Fruit fly (Drosophila melanogaster): ENCODE measurements around the gene Cog4.
A peak's percentile ranks its signal among the peaks of the same experiment; 100 is the strongest.

Gene Cog4

dm6 chr2L:10474268-10474678, 14.1 kb downstream of the Cog4 start, which contains the start of gene RluA-1 (continued):
- peak; percentile 99 for TF ChIP-seq B-H1 (GFP tag; IDR thresholded peaks at IDR 0.05)
- TF ChIP-seq Asciz (GFP tag; optimal IDR thresholded peaks at IDR 0.05): peak; percentile 99
- peak; percentile 96 for TF ChIP-seq Lim3 (GFP tag; IDR thresholded peaks at IDR 0.05)
- peak; percentile 95 for TF ChIP-seq CG8290 (GFP tag; optimal IDR thresholded peaks at IDR 0.05)
- TF ChIP-seq CG8290 (tag; optimal IDR thresholded peaks at IDR 0.05): peak; percentile 95 to 98
- peak; percentile 99 for TF ChIP-seq CG10209 (GFP tag; optimal IDR thresholded peaks at IDR 0.05)
- peak; percentile 99 for TF ChIP-seq CG3281 (GFP tag; optimal IDR thresholded peaks at IDR 0.05)
- peak; percentile 97 for TF ChIP-seq CG7357 (GFP tag; IDR thresholded peaks at IDR 0.05)
- TF ChIP-seq Opbp (GFP tag; IDR thresholded peaks at IDR 0.05; ENCODE audit: partially characterized antibody): peak; percentile 70
- TF ChIP-seq D19B (GFP tag; optimal IDR thresholded peaks at IDR 0.05): peak; percentile 95
- TF ChIP-seq CG10462 (GFP tag; optimal IDR thresholded peaks at IDR 0.05): peak; percentile 99
- peak; percentile 98 for TF ChIP-seq CG18764 (GFP tag; optimal IDR thresholded peaks at IDR 0.05)
- TF ChIP-seq pum (GFP tag; optimal IDR thresholded peaks at IDR 0.05): peak; percentile 89
- peak; percentile 99 for TF ChIP-seq salm (tag; optimal IDR thresholded peaks at IDR 0.05)
- peak; percentile 97 for TF ChIP-seq CG31224 (GFP tag; IDR thresholded peaks at IDR 0.05)
- peak; percentile 99 for TF ChIP-seq CG11695 (GFP tag; IDR thresholded peaks at IDR 0.05)
- TF ChIP-seq CG8089 (GFP tag; optimal IDR thresholded peaks at IDR 0.05): peak; percentile 92
- TF ChIP-seq CG10267 (tag; optimal IDR thresholded peaks at IDR 0.05): peak; percentile 97
- peak; percentile 92 to 99 for TF ChIP-seq dpn (GFP tag; optimal IDR thresholded peaks at IDR 0.05)
- TF ChIP-seq CoRest (tag; optimal IDR thresholded peaks at IDR 0.05): peak; percentile 100
- TF ChIP-seq kni (GFP tag; optimal IDR thresholded peaks at IDR 0.05): peak; percentile 94
- no peak for TF ChIP-seq fru (optimal IDR thresholded peaks at IDR 0.05)
- TF ChIP-seq Jarid2 (GFP tag; optimal IDR thresholded peaks at IDR 0.05): peak; percentile 94
- TF ChIP-seq Poxn (GFP tag; IDR thresholded peaks at IDR 0.05): peak; percentile 92
- TF ChIP-seq sna (GFP tag; IDR thresholded peaks at IDR 0.05; ENCODE audit: partially characterized antibody): 0 out of 2 replicates have a peak, but pooled peaks have one; percentile 32
- TF ChIP-seq her (GFP tag; optimal IDR thresholded peaks at IDR 0.05): peak; percentile 83
- peak; percentile 98 for TF ChIP-seq klu (GFP tag; IDR thresholded peaks at IDR 0.05)
- peak; percentile 98 for TF ChIP-seq chn (GFP tag; optimal IDR thresholded peaks at IDR 0.05)
- TF ChIP-seq CG15011 (GFP tag; optimal IDR thresholded peaks at IDR 0.05): peak; percentile 98
- peak; percentile 100 for TF ChIP-seq Awh (GFP tag; IDR thresholded peaks at IDR 0.05)
- TF ChIP-seq CTCF (GFP tag; optimal IDR thresholded peaks at IDR 0.05): peak; percentile 79
- peak; percentile 95 for TF ChIP-seq slou (GFP tag; optimal IDR thresholded peaks at IDR 0.05)
- TF ChIP-seq dimm (GFP tag; IDR thresholded peaks at IDR 0.05): peak; percentile 99
- peak; percentile 87 for TF ChIP-seq ash1 (GFP tag; optimal IDR thresholded peaks at IDR 0.05)
- peak; percentile 99 for TF ChIP-seq lmd (GFP tag; IDR thresholded peaks at IDR 0.05)
- peak; percentile 100 for TF ChIP-seq Xrp1 (GFP tag; IDR thresholded peaks at IDR 0.05)
- TF ChIP-seq Gsc (GFP tag; IDR thresholded peaks at IDR 0.05): no peak; the same call in 1 of the 2 replicates
- peak; percentile 85 for TF ChIP-seq ERR (GFP tag; optimal IDR thresholded peaks at IDR 0.05)
- peak; percentile 86 for TF ChIP-seq kay (GFP tag; optimal IDR thresholded peaks at IDR 0.05)
- TF ChIP-seq Sox100B (GFP tag; optimal IDR thresholded peaks at IDR 0.05): peak; percentile 98
- TF ChIP-seq Max (GFP tag; optimal IDR thresholded peaks at IDR 0.05): peak; percentile 99
- peak; percentile 96 for TF ChIP-seq CG10565 (GFP tag; optimal IDR thresholded peaks at IDR 0.05)
- peak; percentile 99 for TF ChIP-seq CG2202 (tag; optimal IDR thresholded peaks at IDR 0.05)
- 0 out of 3 replicates have a peak, but pooled peaks have one; percentile 44 for TF ChIP-seq mld (GFP tag; IDR thresholded peaks at IDR 0.05; ENCODE audit: partially characterized antibody)
- peak; percentile 66 for TF ChIP-seq CG3995 (GFP tag; optimal IDR thresholded peaks at IDR 0.05)
- peak; percentile 100 for TF ChIP-seq CG15269 (tag; optimal IDR thresholded peaks at IDR 0.05)
- peak; percentile 99 for TF ChIP-seq ken (GFP tag; IDR thresholded peaks at IDR 0.05)
- peak; percentile 90 for TF ChIP-seq CG9932 (GFP tag; IDR thresholded peaks at IDR 0.05)
- no peak for TF ChIP-seq CG8478 (optimal IDR thresholded peaks at IDR 0.05)
- peak; percentile 99 for TF ChIP-seq grau (tag; optimal IDR thresholded peaks at IDR 0.05)
- TF ChIP-seq unc-4 (GFP tag; IDR thresholded peaks at IDR 0.05; ENCODE audit: partially characterized antibody): peak; percentile 52; the same call in 1 of the 2 replicates
- TF ChIP-seq CG12744 (GFP tag; optimal IDR thresholded peaks at IDR 0.05): peak; percentile 93
- peak; percentile 87 for TF ChIP-seq lbe (GFP tag; optimal IDR thresholded peaks at IDR 0.05)

Data from whole organism, embryonic.